Worm (Caenorhabditis elegans) whole organism, young adult: ENCODE results near the gene hex-3.

Experiments
- aptf-2 ChIP-seq: fragments of 200-800 bp; sonication (Bioruptor generic); conservative IDR thresholded peaks from 2 replicates; pipeline ENCODE4 v1.3.6; 2022; ENCODE audit warnings: missing genetic modification reagents, missing genetic modification characterization, missing compliant biosample characterization
- lsl-1 ChIP-seq: fragments of 200-800 bp; sonication (Bioruptor generic); optimal IDR thresholded peaks from 2 replicates; lab custom pipeline; 2018; ENCODE audit warnings: mild to moderate bottlenecking, missing genetic modification characterization, moderate library complexity, missing compliant biosample characterization
- nfya-1 ChIP-seq: sonication (generic microtip); optimal IDR thresholded peaks from 2 replicates; lab custom pipeline; 2017; ENCODE audit warnings: antibody characterized with exemption, missing compliant biosample characterization, missing genetic modification characterization, borderline replicate concordance; ENCODE audit not compliant: insufficient read depth
- ztf-3 ChIP-seq: fragments of 200-800 bp; sonication (Bioruptor generic); optimal IDR thresholded peaks from 2 replicates; lab custom pipeline; 2018; ENCODE audit warnings: mild to moderate bottlenecking, missing genetic modification characterization, missing compliant biosample characterization

DNA sequence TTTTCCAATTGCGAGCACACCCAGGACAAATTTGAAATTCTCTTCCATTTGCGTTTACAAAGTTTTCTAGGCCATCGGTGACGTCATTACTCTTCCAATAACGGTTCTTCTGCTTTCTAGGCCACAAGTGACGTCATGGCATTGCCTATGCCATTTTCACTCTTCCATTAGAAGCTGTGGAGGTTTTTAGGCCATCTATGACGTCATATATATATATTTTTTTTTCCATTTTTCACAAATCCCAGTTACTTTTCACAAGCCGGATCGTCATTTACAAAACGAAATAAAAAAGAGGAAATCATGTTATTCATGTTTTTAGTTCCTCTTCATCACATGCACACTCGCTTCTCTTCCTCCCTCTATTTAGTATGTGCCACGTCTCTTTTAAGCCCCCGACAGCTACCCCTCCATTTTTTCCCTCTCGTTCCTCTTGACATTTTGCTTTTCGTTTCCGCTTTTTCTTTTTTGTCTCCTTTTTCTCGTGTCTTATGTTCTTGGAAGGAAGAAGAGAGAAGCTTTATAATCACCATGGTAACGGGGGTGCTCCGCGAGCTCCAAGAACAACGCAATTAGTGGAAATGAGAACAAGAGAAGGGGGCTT, 54.1 kb downstream of the hex-3 start:
- no peak for TF ChIP-seq aptf-2
- TF ChIP-seq ztf-3, result no peak
- no peak for TF ChIP-seq lsl-1 (GFP tag; lab: Kevin White, UChicago)
- TF ChIP-seq nfya-1 (tag; lab: Kevin White, UChicago), result no peak
